Fruit fly (Drosophila melanogaster) whole organism, embryonic: ENCODE results near the gene CG43175.

Source experiments
- BEAF-32 ChIP-seq: fragments of 200-800 bp; sonication (Bioruptor generic); optimal IDR thresholded peaks from 3 replicates; lab custom pipeline; 2017; ENCODE audit warnings: missing biosample characterization, missing genetic modification characterization, mild to moderate bottlenecking, moderate library complexity, missing genetic modification reagents
- CG11560 ChIP-seq: fragments of 200-800 bp; sonication (Bioruptor generic); IDR thresholded peaks from 3 replicates; pipeline ENCODE4 v1.3.6; 2022; ENCODE audit warnings: missing biosample characterization, missing genetic modification characterization
- CG13123 ChIP-seq: fragments of 200-800 bp; sonication (Bioruptor generic); optimal IDR thresholded peaks from 2 replicates; lab custom pipeline; 2016; ENCODE audit warnings: missing biosample characterization, missing genetic modification characterization
- CG13775 ChIP-seq: fragments of 200-800 bp; sonication (Bioruptor generic); optimal IDR thresholded peaks from 3 replicates; lab custom pipeline; 2017; ENCODE audit warnings: missing biosample characterization, mild to moderate bottlenecking, missing genetic modification characterization
- CG14965 ChIP-seq: fragments of 200-800 bp; sonication (Bioruptor generic); optimal IDR thresholded peaks from 2 replicates; lab custom pipeline; 2016; ENCODE audit warnings: missing biosample characterization, missing genetic modification characterization, borderline replicate concordance
- CG15514 ChIP-seq: fragments of 200-800 bp; sonication (Bioruptor generic); optimal IDR thresholded peaks from 3 replicates; lab custom pipeline; 2017; ENCODE audit warnings: missing biosample characterization, missing genetic modification characterization, mild to moderate bottlenecking, moderate library complexity, missing genetic modification reagents
- CG15696 ChIP-seq: fragments of 200-800 bp; sonication (Bioruptor generic); optimal IDR thresholded peaks from 2 replicates; lab custom pipeline; 2019; ENCODE audit warnings: missing biosample characterization, mild to moderate bottlenecking, missing genetic modification characterization, moderate library complexity
- CG17568 ChIP-seq: fragments of 200-800 bp; sonication (Bioruptor generic); optimal IDR thresholded peaks from 2 replicates; lab custom pipeline; 2018; ENCODE audit warnings: missing biosample characterization, mild to moderate bottlenecking, missing genetic modification characterization, moderate library complexity
- CG2116 ChIP-seq: fragments of 200-800 bp; sonication (Bioruptor generic); optimal IDR thresholded peaks from 3 replicates; lab custom pipeline; 2018; ENCODE audit warnings: missing biosample characterization, mild to moderate bottlenecking, missing genetic modification characterization
- CG2202 ChIP-seq: fragments of 200-800 bp; sonication (Bioruptor generic); optimal IDR thresholded peaks from 2 replicates; lab custom pipeline; 2018; ENCODE audit warnings: missing biosample characterization, mild to moderate bottlenecking, missing genetic modification characterization
- CG31388 ChIP-seq: fragments of 200-800 bp; sonication (Bioruptor generic); optimal IDR thresholded peaks from 2 replicates; lab custom pipeline; 2016; ENCODE audit warnings: missing biosample characterization, missing genetic modification characterization
- CG31441 ChIP-seq: fragments of 200-800 bp; sonication (Bioruptor generic); IDR thresholded peaks from 2 replicates; pipeline ENCODE4 v1.3.6; 2022; ENCODE audit warnings: missing biosample characterization, missing genetic modification characterization
- CG3407 ChIP-seq: fragments of 200-800 bp; sonication (Bioruptor generic); optimal IDR thresholded peaks from 2 replicates; lab custom pipeline; 2018; ENCODE audit warnings: missing biosample characterization, mild to moderate bottlenecking, missing genetic modification characterization
- CG3838 ChIP-seq: fragments of 200-800 bp; sonication (Bioruptor generic); optimal IDR thresholded peaks from 3 replicates; lab custom pipeline; 2016; ENCODE audit warnings: missing biosample characterization, missing genetic modification characterization
- CG4282 ChIP-seq: fragments of 200-800 bp; sonication (Bioruptor generic); optimal IDR thresholded peaks from 2 replicates; lab custom pipeline; 2016; ENCODE audit warnings: missing biosample characterization, missing genetic modification characterization
- CG4617 ChIP-seq: fragments of 200-800 bp; sonication (Bioruptor generic); optimal IDR thresholded peaks from 3 replicates; lab custom pipeline; 2016; ENCODE audit warnings: missing biosample characterization, missing genetic modification characterization, borderline replicate concordance
- CG4730 ChIP-seq: fragments of 200-800 bp; sonication (Bioruptor generic); IDR thresholded peaks from 2 replicates; pipeline ENCODE4 v1.3.6; 2022; ENCODE audit warnings: missing biosample characterization, missing genetic modification characterization
- CG4854 ChIP-seq: fragments of 200-800 bp; sonication (Bioruptor generic); optimal IDR thresholded peaks from 2 replicates; lab custom pipeline; 2016; ENCODE audit warnings: missing biosample characterization, missing genetic modification characterization, inconsistent platforms
- CG6689 ChIP-seq: fragments of 200-800 bp; sonication (Bioruptor generic); IDR thresholded peaks from 2 replicates; pipeline ENCODE4 v1.3.6; 2022; ENCODE audit warnings: missing biosample characterization, missing genetic modification characterization
- CG7556 ChIP-seq: fragments of 200-800 bp; sonication (Bioruptor generic); optimal IDR thresholded peaks from 2 replicates; lab custom pipeline; 2017; ENCODE audit warnings: missing biosample characterization, mild to moderate bottlenecking, missing genetic modification characterization
- CG8359 ChIP-seq: fragments of 200-800 bp; sonication (Bioruptor generic); optimal IDR thresholded peaks from 2 replicates; lab custom pipeline; 2017; ENCODE audit warnings: missing biosample characterization, mild to moderate bottlenecking, missing genetic modification characterization, borderline replicate concordance
- Deaf1 ChIP-seq: fragments of 200-800 bp; optimal IDR thresholded peaks from 3 replicates; lab custom pipeline; 2019; ENCODE audit warnings: missing biosample characterization, mild to moderate bottlenecking, missing genetic modification characterization, moderate library complexity
- Hand ChIP-seq: fragments of 200-800 bp; sonication (Bioruptor generic); optimal IDR thresholded peaks from 2 replicates; lab custom pipeline; 2017; ENCODE audit warnings: mild to moderate bottlenecking, missing biosample characterization, missing genetic modification reagents, missing genetic modification characterization
- HmgD ChIP-seq: fragments of 200-800 bp; sonication (Bioruptor generic); optimal IDR thresholded peaks from 3 replicates; lab custom pipeline; 2016; ENCODE audit warnings: missing biosample characterization, missing genetic modification characterization
- Kr ChIP-seq: fragments of 200-800 bp; sonication (Bioruptor generic); optimal IDR thresholded peaks from 2 replicates; lab custom pipeline; 2017; ENCODE audit warnings: missing biosample characterization, mild to moderate bottlenecking, missing genetic modification characterization
- Lim3 ChIP-seq: fragments of 200-800 bp; sonication (Bioruptor generic); IDR thresholded peaks from 2 replicates; pipeline ENCODE4 v1.3.6; 2022; ENCODE audit warnings: missing biosample characterization, missing genetic modification characterization
- Max ChIP-seq: fragments of 200-800 bp; sonication (Bioruptor generic); optimal IDR thresholded peaks from 2 replicates; lab custom pipeline; 2016; ENCODE audit warnings: missing biosample characterization, mild to moderate bottlenecking, missing genetic modification characterization
- Med ChIP-seq: fragments of 200-800 bp; sonication (Bioruptor generic); peaks from one replicate; lab custom pipeline; 2016; ENCODE audit warnings: missing biosample characterization, missing genetic modification characterization, mild to moderate bottlenecking, inconsistent platforms, moderate library complexity
- Myb ChIP-seq: fragments of 200-800 bp; sonication (Bioruptor generic); optimal IDR thresholded peaks from 2 replicates; lab custom pipeline; 2016; ENCODE audit warnings: missing biosample characterization, missing genetic modification characterization
- Nf-YC ChIP-seq: fragments of 200-800 bp; optimal IDR thresholded peaks from 3 replicates; lab custom pipeline; 2019; ENCODE audit warnings: missing biosample characterization, mild to moderate bottlenecking, missing genetic modification characterization, moderate library complexity
- Usf ChIP-seq: fragments of 200-800 bp; sonication (Bioruptor generic); optimal IDR thresholded peaks from 2 replicates; lab custom pipeline; 2017; ENCODE audit warnings: missing genotype, missing biosample characterization, missing genetic modification characterization
- aop ChIP-seq: fragments of 200-800 bp; sonication (Bioruptor generic); IDR thresholded peaks from 2 replicates; pipeline ENCODE4 v1.3.6; 2022; ENCODE audit warnings: missing biosample characterization, missing genetic modification characterization
- corto ChIP-seq: fragments of 200-800 bp; sonication (Bioruptor generic); optimal IDR thresholded peaks from 2 replicates; lab custom pipeline; 2016; ENCODE audit warnings: missing biosample characterization, mild to moderate bottlenecking, missing genetic modification characterization, moderate library complexity
- crp ChIP-seq, 2 experiments: fragments of 200-800 bp; sonication (Bioruptor generic); optimal IDR thresholded peaks; 2 replicates in 1 of 2; 3 replicates in 1 of 2; lab custom pipeline; 2017; ENCODE audit warnings: missing biosample characterization in 2 of 2, missing genetic modification characterization in 2 of 2, mild to moderate bottlenecking in 1 of 2, moderate library complexity in 1 of 2
- dpn ChIP-seq, 2 experiments: fragments of 200-800 bp; sonication (Bioruptor generic); optimal IDR thresholded peaks; 3 replicates each; lab custom pipeline; 2016; ENCODE audit warnings: missing biosample characterization in 2 of 2, missing genetic modification characterization in 2 of 2
- ewg ChIP-seq: fragments of 200-800 bp; sonication (Bioruptor generic); optimal IDR thresholded peaks from 3 replicates; lab custom pipeline; 2017; ENCODE audit warnings: mild to moderate bottlenecking, missing biosample characterization, missing genetic modification reagents, missing genetic modification characterization
- fd96Cb ChIP-seq: fragments of 200-800 bp; sonication (Bioruptor generic); optimal IDR thresholded peaks from 2 replicates; lab custom pipeline; 2018; ENCODE audit warnings: missing biosample characterization, mild to moderate bottlenecking, missing genetic modification characterization, moderate library complexity
- fu2 ChIP-seq: fragments of 200-800 bp; sonication (Bioruptor generic); optimal IDR thresholded peaks from 2 replicates; lab custom pipeline; 2016; ENCODE audit warnings: missing biosample characterization, missing genetic modification characterization
- ind ChIP-seq: fragments of 200-800 bp; sonication (Bioruptor generic); optimal IDR thresholded peaks from 3 replicates; lab custom pipeline; 2016; ENCODE audit warnings: missing biosample characterization, missing genetic modification characterization
- lilli ChIP-seq: fragments of 200-800 bp; sonication (Bioruptor generic); optimal IDR thresholded peaks from 3 replicates; lab custom pipeline; 2016; ENCODE audit warnings: missing biosample characterization, missing genetic modification characterization
- pan ChIP-seq, 4 experiments: fragments of >200 bp in 3 of 4; fragments of 200-800 bp in 1 of 4; sonication (Bioruptor generic) in 1 of 4; optimal IDR thresholded peaks in 3 of 4; IDR thresholded peaks in 1 of 4; 2 replicates each; pipeline versions ENCODE4 v1.3.6 to Lab custom; 2017 to 2022; ENCODE audit warnings: missing biosample characterization in 2 of 4, missing genetic modification characterization in 2 of 4, mixed read lengths in 1 of 4
- scrt ChIP-seq: fragments of 200-800 bp; sonication (Bioruptor generic); optimal IDR thresholded peaks from 2 replicates; lab custom pipeline; 2018; ENCODE audit warnings: missing biosample characterization, mild to moderate bottlenecking, missing genetic modification characterization, moderate library complexity
- so ChIP-seq: fragments of 200-800 bp; sonication (Bioruptor generic); IDR thresholded peaks from 3 replicates; pipeline ENCODE4 v1.3.6; 2022; ENCODE audit warnings: missing biosample characterization, missing genetic modification characterization
- sug ChIP-seq: fragments of 200-800 bp; optimal IDR thresholded peaks from 2 replicates; lab custom pipeline; 2019; ENCODE audit warnings: missing biosample characterization, mild to moderate bottlenecking, missing genetic modification characterization, moderate library complexity
- tio ChIP-seq: fragments of 200-800 bp; sonication (Bioruptor generic); optimal IDR thresholded peaks from 2 replicates; lab custom pipeline; 2017; ENCODE audit warnings: missing biosample characterization, missing genetic modification characterization, inconsistent platforms
- tll ChIP-seq, 2 experiments: fragments of 200-800 bp in 1 of 2; fragments of >200 bp in 1 of 2; sonication (Bioruptor generic) in 1 of 2; optimal IDR thresholded peaks; 2 replicates each; lab custom pipeline; 2017 to 2019; ENCODE audit warnings: missing biosample characterization in 2 of 2, missing genetic modification characterization in 2 of 2, mild to moderate bottlenecking in 1 of 2, moderate library complexity in 1 of 2
- vvl ChIP-seq: fragments of 200-800 bp; sonication (Bioruptor generic); IDR thresholded peaks from 2 replicates; pipeline ENCODE4 v1.3.6; 2022; ENCODE audit warnings: missing biosample characterization, missing genetic modification characterization
- zen ChIP-seq: fragments of 200-800 bp; sonication (Bioruptor generic); optimal IDR thresholded peaks from 3 replicates; lab custom pipeline; 2018; ENCODE audit warnings: missing biosample characterization, mild to moderate bottlenecking, missing genetic modification characterization, moderate library complexity

The CG43175 gene

DNA sequence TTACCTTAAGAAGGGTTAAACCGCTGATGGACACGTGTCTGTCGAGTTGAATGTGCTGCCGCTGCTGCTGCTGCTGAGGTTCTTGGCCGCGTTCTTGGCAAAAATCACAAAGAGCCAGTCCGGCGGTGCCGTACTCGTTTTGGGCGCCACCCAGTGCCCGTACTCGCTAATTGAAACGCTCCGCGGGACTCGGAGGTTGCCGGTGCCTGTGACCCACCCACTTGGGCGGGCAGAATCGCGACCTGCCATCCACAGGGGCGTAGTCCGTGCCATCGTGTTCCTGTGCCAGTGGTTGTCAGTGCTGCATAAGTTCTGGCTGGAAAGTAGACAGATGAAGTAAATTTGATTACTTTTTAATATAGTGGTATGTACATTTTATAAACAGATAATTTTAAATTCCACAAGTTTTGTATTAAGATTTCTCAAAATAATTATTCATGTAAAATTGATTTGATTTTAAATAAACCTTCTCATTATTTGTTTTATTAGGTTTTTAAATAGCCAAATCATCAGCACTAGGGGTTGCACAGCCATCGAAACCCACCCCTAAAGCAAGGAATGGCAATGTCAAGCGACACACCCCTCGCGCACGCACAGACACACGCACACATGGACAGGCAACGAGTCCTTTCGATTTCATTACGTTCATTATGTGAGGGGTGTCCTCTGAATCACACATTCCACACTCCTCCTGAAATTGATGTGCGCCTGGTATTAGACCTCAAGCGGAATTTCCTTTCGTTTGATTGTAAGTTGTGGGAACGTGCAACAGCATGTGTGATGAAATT, 25.4 kb upstream of the CG43175 start (continued):
- TF ChIP-seq Deaf1 = peak; percentile 24
- peak; percentile 12 for TF ChIP-seq scrt (GFP tag; lab: Kevin White, UChicago)
- TF ChIP-seq BEAF-32 (GFP tag; lab: Kevin White, UChicago) = no peak
- TF ChIP-seq CG13775 (GFP tag; lab: Kevin White, UChicago) = peak; percentile 22
- TF ChIP-seq vvl (GFP tag; lab: Robert Waterston, UW) = no peak
- TF ChIP-seq Lim3 = no peak
- no peak for TF ChIP-seq ewg (GFP tag; lab: Kevin White, UChicago)
- no peak for TF ChIP-seq sug
- TF ChIP-seq HmgD (GFP tag; lab: Kevin White, UChicago) = no peak
- TF ChIP-seq Med (GFP tag; lab: Kevin White, UChicago) = peak; percentile 50
- no peak for TF ChIP-seq CG2116 (GFP tag; lab: Kevin White, UChicago)
- no peak for TF ChIP-seq CG17568 (GFP tag; lab: Kevin White, UChicago)
- no peak for TF ChIP-seq crp (GFP tag; optimal IDR thresholded peaks at IDR 0.05; lab: Kevin White, UChicago)
- no peak for TF ChIP-seq CG15514 (GFP tag; lab: Kevin White, UChicago)
- no peak for TF ChIP-seq CG8359 (GFP tag; lab: Kevin White, UChicago)
- no peak for TF ChIP-seq CG4854 (GFP tag; lab: Kevin White, UChicago)
- no peak for TF ChIP-seq dpn (GFP tag; optimal IDR thresholded peaks at IDR 0.05; lab: Kevin White, UChicago)
- no peak for TF ChIP-seq CG2202 (tag; lab: Kevin White, UChicago)
- TF ChIP-seq CG15696 = peak; percentile 35
- TF ChIP-seq CG4617 (GFP tag; lab: Kevin White, UChicago) = no peak
- no peak for TF ChIP-seq CG13123 (GFP tag; lab: Kevin White, UChicago)
- TF ChIP-seq fd96Cb (tag; lab: Kevin White, UChicago) = no peak
- no peak for TF ChIP-seq ind (GFP tag; lab: Kevin White, UChicago)
- no peak for TF ChIP-seq Kr (GFP tag; lab: Kevin White, UChicago)
- TF ChIP-seq so (GFP tag; lab: Robert Waterston, UW) = no peak
- no peak for TF ChIP-seq pan (optimal IDR thresholded peaks at IDR 0.05; lab: Kevin White, UChicago)
- no peak for TF ChIP-seq pan (GFP tag; optimal IDR thresholded peaks at IDR 0.05 in 1 of 2, IDR thresholded peaks at IDR 0.05 in 1 of 2)
- TF ChIP-seq CG4282 (GFP tag; lab: Kevin White, UChicago) = no peak
- no peak for TF ChIP-seq CG14965
- TF ChIP-seq CG11560 = no peak
- TF ChIP-seq CG7556 (GFP tag; lab: Kevin White, UChicago) = peak; percentile 49
- TF ChIP-seq lilli = peak; percentile 14
- no peak for TF ChIP-seq corto (GFP tag; lab: Kevin White, UChicago)
- TF ChIP-seq Max (GFP tag; lab: Kevin White, UChicago) = no peak
- no peak for TF ChIP-seq CG6689 (GFP tag; lab: Robert Waterston, UW)
- TF ChIP-seq CG3407 = no peak
- no peak for TF ChIP-seq tio (GFP tag; lab: Kevin White, UChicago)
- TF ChIP-seq Nf-YC (tag; lab: Kevin White, UChicago) = peak; percentile 51
- TF ChIP-seq aop = no peak
- TF ChIP-seq Myb = no peak
- peak; percentile 10 for TF ChIP-seq Hand
- TF ChIP-seq tll (GFP tag; optimal IDR thresholded peaks at IDR 0.05; lab: Kevin White, UChicago) = peak in 1 of 2 experiments; percentile 19
- TF ChIP-seq fu2 (GFP tag; lab: Kevin White, UChicago) = no peak
- no peak for TF ChIP-seq CG3838 (GFP tag; lab: Kevin White, UChicago)
- 0 out of 2 replicates have a peak, but pooled peaks have one; percentile 18 for TF ChIP-seq CG31441 (GFP tag; lab: Robert Waterston, UW)
- TF ChIP-seq zen (tag; lab: Kevin White, UChicago) = peak; percentile 55
- TF ChIP-seq Usf (GFP tag; lab: Kevin White, UChicago) = no peak
- no peak for TF ChIP-seq CG31388 (GFP tag; lab: Kevin White, UChicago)
- no peak for TF ChIP-seq CG4730
